Worm (Caenorhabditis elegans) whole organism, L4 larva: ENCODE results near the gene srd-3.

Experiments
- F37D6.2 ChIP-seq: sonication (generic microtip); optimal IDR thresholded peaks from 2 replicates; lab custom pipeline; 2016; ENCODE audit warnings: mild to moderate bottlenecking, missing genetic modification characterization, missing compliant biosample characterization
- Y105C5A.15 ChIP-seq: fragments of 200-800 bp; sonication (Bioruptor generic); IDR thresholded peaks from 2 replicates; pipeline ENCODE4 v1.3.6; 2022; ENCODE audit warnings: missing genetic modification characterization, missing compliant biosample characterization
- Y48G9A.11 ChIP-seq: fragments of 200-800 bp; sonication (Bioruptor generic); IDR thresholded peaks from 2 replicates; pipeline ENCODE4 v1.3.6; 2022; ENCODE audit warnings: missing genetic modification reagents, missing genetic modification characterization, missing compliant biosample characterization
- aha-1 ChIP-seq: fragments of 150-350 bp; peaks from one replicate; lab custom pipeline; 2014; ENCODE audit warnings: missing biosample characterization, missing genetic modification characterization
- aly-2 ChIP-seq: sonication (generic microtip); optimal IDR thresholded peaks from 2 replicates; lab custom pipeline; 2018; ENCODE audit warnings: missing biosample characterization, missing genetic modification characterization
- dmd-6 ChIP-seq: fragments of 200-800 bp; sonication (Bioruptor generic); IDR thresholded peaks from 2 replicates; pipeline ENCODE4 v1.3.6; 2022; ENCODE audit warnings: missing genetic modification reagents, missing genetic modification characterization, missing compliant biosample characterization
- dmd-9 ChIP-seq: fragments of 200-800 bp; sonication (Bioruptor generic); IDR thresholded peaks from 2 replicates; pipeline ENCODE4 v1.3.6; 2022; ENCODE audit warnings: missing genetic modification reagents, missing genetic modification characterization, missing compliant biosample characterization
- duxl-1 ChIP-seq: sonication (generic microtip); optimal IDR thresholded peaks from 2 replicates; lab custom pipeline; 2016; ENCODE audit warnings: mild to moderate bottlenecking, missing genetic modification characterization, moderate library complexity, missing compliant biosample characterization; ENCODE audit not compliant: poor library complexity
- gei-8 ChIP-seq: fragments of 200-800 bp; sonication (Bioruptor generic); optimal IDR thresholded peaks from 2 replicates; lab custom pipeline; 2018; ENCODE audit warnings: mild to moderate bottlenecking, missing genetic modification characterization, missing compliant biosample characterization
- hif-1 ChIP-seq, 2 experiments: sonication (generic microtip); optimal IDR thresholded peaks; 2 replicates each; lab custom pipeline; 2016 to 2017; ENCODE audit warnings: missing compliant biosample characterization in 2 of 2, missing genetic modification characterization in 2 of 2, missing genetic modification reagents in 2 of 2, missing genotype in 2 of 2, mild to moderate bottlenecking in 1 of 2
- jun-1 ChIP-seq: fragments of 150-350 bp; optimal IDR thresholded peaks from 2 replicates; lab custom pipeline; 2014; ENCODE audit warnings: missing biosample characterization, missing genetic modification reagents, missing genetic modification characterization
- lin-29 ChIP-seq: fragments of 200-800 bp; sonication (Bioruptor generic); IDR thresholded peaks from 2 replicates; pipeline ENCODE4 v1.3.6; 2022; ENCODE audit warnings: missing genetic modification reagents, missing genetic modification characterization, missing compliant biosample characterization
- lir-3 ChIP-seq: sonication (generic microtip); optimal IDR thresholded peaks from 2 replicates; lab custom pipeline; 2016; ENCODE audit warnings: mild to moderate bottlenecking, missing genetic modification characterization, missing compliant biosample characterization
- madf-9 ChIP-seq: fragments of 200-800 bp; sonication (Bioruptor generic); conservative IDR thresholded peaks from 2 replicates; pipeline ENCODE4 v1.3.6; 2022; ENCODE audit warnings: missing genetic modification reagents, missing genetic modification characterization, missing compliant biosample characterization
- mes-2 ChIP-seq: sonication (generic microtip); optimal IDR thresholded peaks from 2 replicates; lab custom pipeline; 2016; ENCODE audit warnings: missing genotype, mild to moderate bottlenecking, missing genetic modification characterization, missing compliant biosample characterization; ENCODE audit not compliant: poor library complexity, severe bottlenecking
- nhr-102 ChIP-seq: sonication (generic microtip); optimal IDR thresholded peaks from 2 replicates; lab custom pipeline; 2016; ENCODE audit warnings: mild to moderate bottlenecking, missing genetic modification characterization, moderate library complexity, missing compliant biosample characterization
- nhr-25 ChIP-seq: sonication (generic microtip); optimal IDR thresholded peaks from 2 replicates; lab custom pipeline; 2017; ENCODE audit warnings: missing genetic modification characterization, mild to moderate bottlenecking, missing compliant biosample characterization, antibody characterized with exemption, moderate library complexity, borderline replicate concordance; ENCODE audit not compliant: insufficient read depth
- nhr-28 ChIP-seq: fragments of 150-350 bp; optimal IDR thresholded peaks from 2 replicates; lab custom pipeline; 2014; ENCODE audit warnings: missing biosample characterization, missing genetic modification characterization
- nhr-76 ChIP-seq: fragments of 150-350 bp; optimal IDR thresholded peaks from 2 replicates; lab custom pipeline; 2014; ENCODE audit warnings: missing biosample characterization, missing genetic modification characterization
- nhr-77 ChIP-seq: fragments of 150-350 bp; optimal IDR thresholded peaks from 2 replicates; lab custom pipeline; 2014; ENCODE audit warnings: missing biosample characterization, missing genetic modification characterization
- pha-4 ChIP-seq, 2 experiments: fragments of 150-350 bp in 1 of 2; fragments of 200-800 bp in 1 of 2; sonication (Bioruptor generic) in 1 of 2; IDR thresholded peaks in 1 of 2; optimal IDR thresholded peaks in 1 of 2; 2 replicates each; pipeline versions ENCODE4 v1.3.6 to Lab custom; 2014 to 2022; ENCODE audit warnings: missing genetic modification characterization in 2 of 2, missing genetic modification reagents in 2 of 2, missing biosample characterization in 1 of 2, missing compliant biosample characterization in 1 of 2
- set-16 ChIP-seq: fragments of 200-800 bp; sonication (Bioruptor generic); IDR thresholded peaks from 2 replicates; pipeline ENCODE4 v1.3.6; 2022; ENCODE audit warnings: missing genetic modification reagents, missing genetic modification characterization, missing compliant biosample characterization
- snpc-1.2 ChIP-seq: fragments of 200-800 bp; sonication (Bioruptor generic); IDR thresholded peaks from 2 replicates; pipeline ENCODE4 v1.3.6; 2022; ENCODE audit warnings: missing genetic modification reagents, missing genetic modification characterization, missing compliant biosample characterization
- spr-1 ChIP-seq: sonication (generic microtip); optimal IDR thresholded peaks from 2 replicates; lab custom pipeline; 2016; ENCODE audit warnings: mild to moderate bottlenecking, missing genetic modification characterization, missing compliant biosample characterization
- spr-3 ChIP-seq: fragments of 200-800 bp; sonication (Bioruptor generic); optimal IDR thresholded peaks from 2 replicates; lab custom pipeline; 2018; ENCODE audit warnings: mild to moderate bottlenecking, missing genetic modification characterization, missing compliant biosample characterization
- tag-97 ChIP-seq: fragments of 200-800 bp; sonication (Bioruptor generic); IDR thresholded peaks from 2 replicates; pipeline ENCODE4 v1.3.6; 2022; ENCODE audit warnings: missing genetic modification characterization, missing compliant biosample characterization
- unc-39 ChIP-seq: sonication (generic microtip); optimal IDR thresholded peaks from 2 replicates; lab custom pipeline; 2017; ENCODE audit warnings: missing biosample characterization, missing genetic modification characterization
- unc-62 ChIP-seq, 3 experiments: fragments of 150-350 bp in 1 of 3; sonication (generic microtip); optimal IDR thresholded peaks in 2 of 3; peaks in 1 of 3; 1 replicate in 1 of 3; 2 replicates in 2 of 3; lab custom pipeline; 2014 to 2017; ENCODE audit warnings: missing biosample characterization in 3 of 3, missing genetic modification characterization in 3 of 3, missing genetic modification reagents in 3 of 3, missing genotype in 1 of 3
- zag-1 ChIP-seq: fragments of 150-350 bp; optimal IDR thresholded peaks from 2 replicates; lab custom pipeline; 2014; ENCODE audit warnings: missing biosample characterization, missing genetic modification characterization
- ztf-7 ChIP-seq: fragments of 150-350 bp; optimal IDR thresholded peaks from 2 replicates; lab custom pipeline; 2014; ENCODE audit warnings: missing biosample characterization, missing genetic modification characterization

srd-3 gene

DNA sequence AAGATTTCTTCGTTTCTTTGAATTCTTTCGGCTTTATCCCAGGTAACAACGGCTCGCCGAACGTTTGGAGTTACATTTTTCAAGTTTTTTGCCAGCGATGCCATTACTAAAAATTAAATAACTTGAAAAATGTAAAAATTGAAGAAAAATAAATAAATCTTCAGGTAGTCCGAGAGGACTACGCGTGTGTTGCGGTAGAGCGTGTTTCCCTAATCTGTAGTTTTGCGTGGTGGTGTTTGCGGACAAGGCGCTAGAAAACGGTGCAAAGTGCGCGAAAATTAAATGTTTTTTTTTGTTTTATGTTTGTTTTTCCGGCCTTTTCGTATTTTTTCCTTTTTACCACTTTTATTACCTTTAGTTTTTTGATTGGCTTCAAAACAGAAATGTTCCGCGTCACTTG is 27.1 kb upstream of the srd-3 start, which contains the start of gene mrpl-28 (continued):
- TF ChIP-seq nhr-28 (peak; percentile 72), unc-39 (tag; lab: Kevin White, UChicago) (no peak), aly-2 (tag; lab: Kevin White, UChicago) (no peak), F37D6.2 (tag; lab: Kevin White, UChicago) (peak; percentile 74), ztf-7 (peak; percentile 48), jun-1 (peak; percentile 60), spr-1 (tag; lab: Kevin White, UChicago) (peak; percentile 71), nhr-77 (tag; lab: Kevin White, UChicago) (peak; percentile 66), mes-2 (tag; lab: Kevin White, UChicago) (peak; percentile 94), snpc-1.2 (0 out of 2 replicates have a peak, but pooled peaks have one; percentile 16), nhr-25 (peak; percentile 36), zag-1 (tag; lab: Kevin White, UChicago) (no peak), dmd-9 (no peak), lir-3 (tag; lab: Kevin White, UChicago) (no peak), gei-8 (GFP tag; lab: Kevin White, UChicago) (no peak), duxl-1 (peak; percentile 87), nhr-76 (tag; lab: Kevin White, UChicago) (no peak), Y48G9A.11 (GFP tag; lab: Robert Waterston, UW) (peak; percentile 60; the same call in 1 of the 2 replicates)

DNA sequence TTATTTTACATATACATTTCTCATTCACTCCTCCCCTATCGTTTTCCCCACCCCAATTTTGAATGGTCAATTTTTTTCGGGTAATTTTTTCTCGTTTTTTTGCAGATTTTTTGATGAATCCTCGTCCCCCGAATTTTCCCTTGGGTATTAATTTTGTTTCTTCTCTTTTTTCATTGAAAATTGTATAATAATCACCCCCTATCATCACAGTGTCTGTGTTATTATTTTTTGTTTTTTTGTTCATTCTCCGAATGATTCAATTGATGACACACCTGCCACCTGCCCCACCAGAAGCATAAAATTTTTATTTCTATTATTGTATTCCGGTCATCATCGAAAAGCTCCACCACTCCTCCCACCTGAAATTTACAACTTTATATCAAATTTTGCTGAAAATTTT is 23.5 kb upstream of the srd-3 start, which contains the start of gene T25D3.3:
Gene T25D3.3, plus strand, starts transcription at position 301 of the 400 bp plus-strand sequence.
- TF ChIP-seq lin-29 (GFP tag; lab: Robert Waterston, UW) (no peak), tag-97 (GFP tag; lab: Robert Waterston, UW) (no peak), aha-1 (tag; lab: Kevin White, UChicago) (peak; percentile 12), jun-1 (no peak)

DNA sequence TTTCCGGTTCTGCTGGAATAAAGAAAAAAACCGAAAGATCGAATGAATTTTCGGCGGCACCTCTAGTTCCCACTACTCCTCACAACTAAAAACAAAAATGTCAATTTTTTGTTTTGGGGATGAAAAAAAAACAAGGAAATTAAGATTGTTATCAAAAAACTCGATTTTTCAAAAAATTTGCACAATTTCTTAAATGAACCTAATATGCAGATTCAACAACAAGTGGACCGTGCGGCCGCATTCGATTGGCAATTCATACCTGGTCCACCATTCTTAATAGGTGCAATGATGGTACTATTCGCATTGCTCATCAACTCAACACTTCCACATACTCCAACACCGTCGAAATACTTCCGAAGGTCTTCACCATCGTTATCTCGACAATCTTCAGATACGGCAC is 22.7 kb upstream of the srd-3 start:
- TF ChIP-seq madf-9 (GFP tag; lab: Robert Waterston, UW) (no peak), aha-1 (tag; lab: Kevin White, UChicago) (no peak), dmd-6 (GFP tag; lab: Robert Waterston, UW) (no peak), unc-62 (GFP tag; optimal IDR thresholded peaks at IDR 0.05 in 1 of 2; lab: Kevin White, UChicago) (peak in 1 of 2 experiments; percentile 95), unc-62 (tag; optimal IDR thresholded peaks at IDR 0.05; lab: Kevin White, UChicago) (no peak)

DNA sequence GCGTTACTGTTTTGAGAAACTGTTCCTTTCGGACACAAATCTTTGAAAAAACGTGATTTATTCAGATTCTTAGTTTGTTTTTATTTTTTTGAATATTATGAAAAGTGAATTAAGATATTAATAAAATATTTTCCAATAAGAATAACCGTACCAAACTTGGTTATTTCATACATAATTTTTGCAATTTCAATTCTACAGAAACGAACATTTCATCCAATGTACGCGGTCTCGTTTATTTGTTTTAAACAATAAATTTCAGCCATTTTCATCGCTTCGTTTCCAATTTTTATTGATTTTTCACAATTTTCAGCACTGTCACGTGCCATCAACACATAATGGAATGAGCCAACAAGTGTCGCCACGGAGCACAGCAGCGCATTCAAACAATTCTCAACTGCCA is 18.1 kb upstream of the srd-3 start, which contains the start of gene T25D3.4:
Gene T25D3.4, plus strand, starts transcription at position 301 of the 400 bp plus-strand sequence.
- TF ChIP-seq spr-3 (GFP tag; lab: Kevin White, UChicago) = no peak
- TF ChIP-seq aha-1 (tag; lab: Kevin White, UChicago) = peak; percentile 29
- peak in 1 of 2 experiments; percentile 43 for TF ChIP-seq hif-1 (tag; optimal IDR thresholded peaks at IDR 0.05; lab: Kevin White, UChicago)

DNA sequence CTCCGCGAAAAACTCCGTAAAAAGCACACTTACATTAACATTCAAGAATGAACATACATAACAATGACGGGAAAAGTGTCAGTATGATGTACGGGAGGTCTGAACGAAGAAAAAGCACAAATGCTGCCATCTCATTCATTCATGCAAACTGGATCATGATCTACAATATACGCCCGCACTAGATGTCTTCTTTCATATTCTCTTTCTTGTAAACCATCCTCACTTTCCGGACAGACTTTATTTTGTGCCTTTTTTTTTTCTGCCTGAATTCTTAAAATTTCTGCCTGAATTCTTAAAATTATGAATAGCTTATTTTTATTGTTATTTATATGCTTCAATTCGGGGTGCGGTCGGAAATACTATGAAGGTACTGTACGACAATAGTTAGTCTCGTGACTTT is 6.3 kb upstream of the srd-3 start, which contains the start of gene K10B4.1:
Gene K10B4.1, plus strand, starts transcription at position 301 of the 400 bp plus-strand sequence.
- TF ChIP-seq Y105C5A.15 (GFP tag; lab: Robert Waterston, UW) = no peak
- TF ChIP-seq unc-39 (tag; lab: Kevin White, UChicago) = no peak
- no peak for TF ChIP-seq set-16 (GFP tag; lab: Robert Waterston, UW)
- no peak for TF ChIP-seq nhr-102
- no peak for TF ChIP-seq pha-4 (GFP tag; IDR thresholded peaks at IDR 0.05; lab: Robert Waterston, UW)
- no peak for TF ChIP-seq pha-4 (tag; optimal IDR thresholded peaks at IDR 0.05; lab: Kevin White, UChicago)
